Worm (Caenorhabditis elegans): ENCODE measurements around the gene tag-153.

Gene tag-153

ce11 chrV:9329245-9329979 is 6.5 kb downstream of the tag-153 start:
- TF ChIP-seq nhr-28 (tag; optimal IDR thresholded peaks at IDR 0.05), result no peak
- TF ChIP-seq pha-4 (tag; optimal IDR thresholded peaks at IDR 0.05), result peak; percentile 20
- TF ChIP-seq elt-2 (tag; optimal IDR thresholded peaks at IDR 0.05), result peak; percentile 17

ce11 chrV:9332611-9333315 is 9.9 kb downstream of the tag-153 start:
- TF ChIP-seq R02D3.7 (tag; optimal IDR thresholded peaks at IDR 0.05) (no peak), ztf-11 (tag; optimal IDR thresholded peaks at IDR 0.05) (no peak), ZK546.5 (tag; optimal IDR thresholded peaks at IDR 0.05) (no peak), unc-39 (tag; optimal IDR thresholded peaks at IDR 0.05) (no peak), pha-4 (tag; optimal IDR thresholded peaks at IDR 0.05) (peak; percentile 70), nfya-1 (tag; optimal IDR thresholded peaks at IDR 0.05; ENCODE audit: insufficient read depth) (peak; percentile 3)

- TF ChIP-seq nhr-43 (tag; optimal IDR thresholded peaks at IDR 0.05; ENCODE audit: poor library complexity, severe bottlenecking), result peak; percentile 26
- TF ChIP-seq hmg-11 (tag; optimal IDR thresholded peaks at IDR 0.05), result no peak
- TF ChIP-seq elt-2 (tag; optimal IDR thresholded peaks at IDR 0.05), result peak; percentile 20
Observed at ce11 chrV:9333316-9334048, 10.6 kb downstream of the tag-153 start, which contains the start of gene acl-14. Gene acl-14 (minus strand): TSS chrV:9333631.

- no peak for TF ChIP-seq ztf-4 (tag; optimal IDR thresholded peaks at IDR 0.05)
- TF ChIP-seq nhr-67 (tag; optimal IDR thresholded peaks at IDR 0.05), result no peak
- no peak for TF ChIP-seq skn-1 (tag; optimal IDR thresholded peaks at IDR 0.05)
- TF ChIP-seq nhr-25 (tag; optimal IDR thresholded peaks at IDR 0.05), result no peak
- TF ChIP-seq pha-4 (tag; optimal IDR thresholded peaks at IDR 0.05), result peak; percentile 25
- no peak for TF ChIP-seq nfya-1 (tag; optimal IDR thresholded peaks at IDR 0.05; ENCODE audit: insufficient read depth)
Observed at ce11 chrV:9334216-9334615, 11.3 kb downstream of the tag-153 start, which contains the start of gene ucp-4. Gene ucp-4 (plus strand): TSS chrV:9334298.

ce11 chrV:9336462-9336861 is 13.6 kb downstream of the tag-153 start, which contains the start of gene coq-6:
Gene coq-6 (plus strand): TSS chrV:9336762.
- no peak for TF ChIP-seq pqm-1 (tag; optimal IDR thresholded peaks at IDR 0.05)
- TF ChIP-seq nhr-12 (tag; optimal IDR thresholded peaks at IDR 0.05), result no peak
- no peak for TF ChIP-seq mml-1 (tag; optimal IDR thresholded peaks at IDR 0.05)
- no peak for TF ChIP-seq daf-12 (tag; optimal IDR thresholded peaks at IDR 0.05)
- TF ChIP-seq egl-5 (tag; optimal IDR thresholded peaks at IDR 0.05), result no peak
- TF ChIP-seq unc-62 (GFP tag; optimal IDR thresholded peaks at IDR 0.05), result no peak
- TF ChIP-seq ceh-28 (tag; optimal IDR thresholded peaks at IDR 0.05), result no peak
- no peak for TF ChIP-seq aly-2 (tag; optimal IDR thresholded peaks at IDR 0.05)
- no peak for TF ChIP-seq ceh-16 (tag; optimal IDR thresholded peaks at IDR 0.05)
- no peak for TF ChIP-seq tbx-2 (tag; optimal IDR thresholded peaks at IDR 0.05)
- no peak for TF ChIP-seq jun-1 (tag; optimal IDR thresholded peaks at IDR 0.05)
- TF ChIP-seq nhr-67 (tag; optimal IDR thresholded peaks at IDR 0.05), result no peak
- no peak for TF ChIP-seq nhr-23 (tag; optimal IDR thresholded peaks at IDR 0.05)

- TF ChIP-seq snpc-4 (tag; optimal IDR thresholded peaks at IDR 0.05) (no peak), unc-39 (tag; optimal IDR thresholded peaks at IDR 0.05) (no peak), skn-1 (tag; optimal IDR thresholded peaks at IDR 0.05) (no peak), nhr-28 (tag; optimal IDR thresholded peaks at IDR 0.05) (no peak), elt-3 (tag; optimal IDR thresholded peaks at IDR 0.05) (no peak), ceh-16 (tag; optimal IDR thresholded peaks at IDR 0.05) (no peak), ceh-28 (tag; optimal IDR thresholded peaks at IDR 0.05) (no peak), ceh-82 (tag; optimal IDR thresholded peaks at IDR 0.05) (no peak), nhr-11 (tag; optimal IDR thresholded peaks at IDR 0.05) (no peak), elt-1 (tag; optimal IDR thresholded peaks at IDR 0.05) (no peak), nhr-25 (tag; optimal IDR thresholded peaks at IDR 0.05) (peak; percentile 45), hmg-11 (tag; optimal IDR thresholded peaks at IDR 0.05) (no peak), fos-1 (tag; optimal IDR thresholded peaks at IDR 0.05) (no peak), jun-1 (tag; optimal IDR thresholded peaks at IDR 0.05) (no peak), eor-1 (tag; optimal IDR thresholded peaks at IDR 0.05) (no peak), nhr-237 (tag; optimal IDR thresholded peaks at IDR 0.05) (no peak), daf-12 (tag; optimal IDR thresholded peaks at IDR 0.05) (no peak), nfya-1 (tag; optimal IDR thresholded peaks at IDR 0.05; ENCODE audit: insufficient read depth) (no peak), fkh-2 (tag; optimal IDR thresholded peaks at IDR 0.05) (no peak), lsy-12 (tag; optimal IDR thresholded peaks at IDR 0.05) (peak; percentile 78), pqm-1 (tag; optimal IDR thresholded peaks at IDR 0.05) (no peak), ztf-11 (tag; optimal IDR thresholded peaks at IDR 0.05) (no peak), nhr-76 (tag; optimal IDR thresholded peaks at IDR 0.05) (no peak), nhr-77 (tag; optimal IDR thresholded peaks at IDR 0.05) (no peak), elt-2 (tag; optimal IDR thresholded peaks at IDR 0.05) (peak; percentile 43), aly-2 (tag; optimal IDR thresholded peaks at IDR 0.05) (no peak)
Observed at ce11 chrV:9338452-9338851, 15.6 kb downstream of the tag-153 start.
